Worm (Caenorhabditis elegans) whole organism, L4 larva: Measurements from ENCODE around the gene K01A2.6.

Experiments used
- F37D6.2 ChIP-seq: sonication (generic microtip); optimal IDR thresholded peaks from 2 replicates; lab custom pipeline; 2016; ENCODE audit warnings: mild to moderate bottlenecking, missing genetic modification characterization, missing compliant biosample characterization
- F44E2.7 ChIP-seq: fragments of 200-800 bp; sonication (Bioruptor generic); IDR thresholded peaks from 2 replicates; pipeline ENCODE4 v2.1.2; 2022; ENCODE audit warnings: missing genetic modification characterization, missing compliant biosample characterization
- F49E8.2 ChIP-seq: sonication (generic microtip); optimal IDR thresholded peaks from 2 replicates; lab custom pipeline; 2016; ENCODE audit warnings: missing compliant biosample characterization, mild to moderate bottlenecking, missing genetic modification characterization, borderline replicate concordance
- R02D3.7 ChIP-seq: fragments of 150-350 bp; sonication (generic microtip); optimal IDR thresholded peaks from 3 replicates; lab custom pipeline; 2014; ENCODE audit warnings: missing biosample characterization, missing genetic modification characterization
- T26A8.4 ChIP-seq: fragments of 200-800 bp; sonication (Bioruptor generic); IDR thresholded peaks from 2 replicates; pipeline ENCODE4 v1.3.6; 2022; ENCODE audit warnings: missing genetic modification characterization, missing compliant biosample characterization
- Y105C5A.15 ChIP-seq: fragments of 200-800 bp; sonication (Bioruptor generic); IDR thresholded peaks from 2 replicates; pipeline ENCODE4 v1.3.6; 2022; ENCODE audit warnings: missing genetic modification characterization, missing compliant biosample characterization
- Y48G9A.11 ChIP-seq: fragments of 200-800 bp; sonication (Bioruptor generic); IDR thresholded peaks from 2 replicates; pipeline ENCODE4 v1.3.6; 2022; ENCODE audit warnings: missing genetic modification reagents, missing genetic modification characterization, missing compliant biosample characterization
- aha-1 ChIP-seq: fragments of 150-350 bp; peaks from one replicate; lab custom pipeline; 2014; ENCODE audit warnings: missing biosample characterization, missing genetic modification characterization
- aly-2 ChIP-seq: sonication (generic microtip); optimal IDR thresholded peaks from 2 replicates; lab custom pipeline; 2018; ENCODE audit warnings: missing biosample characterization, missing genetic modification characterization
- ceh-28 ChIP-seq: fragments of 150-350 bp; optimal IDR thresholded peaks from 2 replicates; lab custom pipeline; 2014; ENCODE audit warnings: missing biosample characterization, missing genetic modification reagents, missing genetic modification characterization
- ceh-44 ChIP-seq: fragments of 200-800 bp; sonication (Bioruptor generic); IDR thresholded peaks from 2 replicates; pipeline ENCODE4 v1.3.6; 2022; ENCODE audit warnings: missing genetic modification reagents, missing genetic modification characterization, missing compliant biosample characterization
- ces-1 ChIP-seq: fragments of 150-350 bp; sonication (generic microtip); optimal IDR thresholded peaks from 4 replicates; lab custom pipeline; 2014; ENCODE audit warnings: missing biosample characterization, missing genetic modification reagents, missing genetic modification characterization
- cey-2 ChIP-seq: sonication (generic microtip); optimal IDR thresholded peaks from 3 replicates; lab custom pipeline; 2017; ENCODE audit warnings: missing genetic modification characterization, mild to moderate bottlenecking, missing compliant biosample characterization, antibody characterized with exemption, borderline replicate concordance; ENCODE audit not compliant: insufficient read depth
- ctbp-1 ChIP-seq: fragments of 200-800 bp; sonication (Bioruptor generic); IDR thresholded peaks from 2 replicates; pipeline ENCODE4 v1.3.6; 2022; ENCODE audit warnings: missing genetic modification reagents, missing genetic modification characterization, missing compliant biosample characterization
- daf-8 ChIP-seq: fragments of 200-800 bp; sonication (Bioruptor generic); IDR thresholded peaks from 2 replicates; pipeline ENCODE4 v1.3.6; 2022; ENCODE audit warnings: missing genetic modification characterization, missing compliant biosample characterization
- dmd-6 ChIP-seq: fragments of 200-800 bp; sonication (Bioruptor generic); IDR thresholded peaks from 2 replicates; pipeline ENCODE4 v1.3.6; 2022; ENCODE audit warnings: missing genetic modification reagents, missing genetic modification characterization, missing compliant biosample characterization
- dmd-9 ChIP-seq: fragments of 200-800 bp; sonication (Bioruptor generic); IDR thresholded peaks from 2 replicates; pipeline ENCODE4 v1.3.6; 2022; ENCODE audit warnings: missing genetic modification reagents, missing genetic modification characterization, missing compliant biosample characterization
- dpl-1 ChIP-seq: fragments of 150-350 bp; optimal IDR thresholded peaks from 2 replicates; lab custom pipeline; 2014; ENCODE audit warnings: missing biosample characterization, missing genetic modification reagents, missing genetic modification characterization
- egl-43 ChIP-seq: fragments of 200-800 bp; sonication (Bioruptor generic); IDR thresholded peaks from 2 replicates; pipeline ENCODE4 v1.3.6; 2022; ENCODE audit warnings: missing genetic modification reagents, missing genetic modification characterization, missing compliant biosample characterization
- hif-1 ChIP-seq, 2 experiments: sonication (generic microtip); optimal IDR thresholded peaks; 2 replicates each; lab custom pipeline; 2016 to 2017; ENCODE audit warnings: missing compliant biosample characterization in 2 of 2, missing genetic modification characterization in 2 of 2, missing genetic modification reagents in 2 of 2, missing genotype in 2 of 2, mild to moderate bottlenecking in 1 of 2
- hlh-30 ChIP-seq: sonication (generic microtip); optimal IDR thresholded peaks from 2 replicates; lab custom pipeline; 2017; ENCODE audit warnings: antibody characterized with exemption, mild to moderate bottlenecking, missing genetic modification characterization, missing compliant biosample characterization; ENCODE audit not compliant: insufficient read depth
- hmg-1.1 ChIP-seq: fragments of 200-800 bp; sonication (Bioruptor generic); IDR thresholded peaks from 2 replicates; pipeline ENCODE4 v1.3.6; 2022; ENCODE audit warnings: missing genetic modification reagents, missing genetic modification characterization, missing compliant biosample characterization
- lin-1 ChIP-seq: fragments of 200-800 bp; sonication (Bioruptor generic); IDR thresholded peaks from 2 replicates; pipeline ENCODE4 v1.3.6; 2022; ENCODE audit warnings: missing genetic modification reagents, missing genetic modification characterization, missing compliant biosample characterization
- lin-13 ChIP-seq: fragments of 150-350 bp; optimal IDR thresholded peaks from 2 replicates; lab custom pipeline; 2014; ENCODE audit warnings: missing biosample characterization, missing genetic modification reagents, missing genetic modification characterization
- lin-29 ChIP-seq: fragments of 200-800 bp; sonication (Bioruptor generic); IDR thresholded peaks from 2 replicates; pipeline ENCODE4 v1.3.6; 2022; ENCODE audit warnings: missing genetic modification reagents, missing genetic modification characterization, missing compliant biosample characterization
- lin-38 ChIP-seq: fragments of 200-800 bp; sonication (Bioruptor generic); IDR thresholded peaks from 2 replicates; pipeline ENCODE4 v1.3.6; 2022; ENCODE audit warnings: missing genetic modification reagents, missing genetic modification characterization, missing compliant biosample characterization
- lsy-2 ChIP-seq, 2 experiments: fragments of 150-350 bp in 1 of 2; sonication (generic microtip) in 1 of 2; optimal IDR thresholded peaks; 2 replicates each; lab custom pipeline; 2014 to 2017; ENCODE audit warnings: missing biosample characterization in 2 of 2, missing genetic modification characterization in 2 of 2
- mdl-1 ChIP-seq, 2 experiments: fragments of 150-350 bp in 1 of 2; sonication (generic microtip) in 1 of 2; optimal IDR thresholded peaks; 2 replicates each; lab custom pipeline; 2014 to 2017; ENCODE audit warnings: missing biosample characterization in 2 of 2, missing genetic modification characterization in 2 of 2
- mep-1 ChIP-seq: fragments of 150-350 bp; sonication (generic microtip); optimal IDR thresholded peaks from 3 replicates; lab custom pipeline; 2014; ENCODE audit warnings: missing biosample characterization, missing genetic modification characterization
- mxl-2 ChIP-seq: fragments of 200-800 bp; sonication (Bioruptor generic); conservative IDR thresholded peaks from 2 replicates; pipeline ENCODE4 v1.3.6; 2022; ENCODE audit warnings: missing genetic modification reagents, missing genetic modification characterization, missing compliant biosample characterization
- nhr-10 ChIP-seq: fragments of 150-350 bp; optimal IDR thresholded peaks from 2 replicates; lab custom pipeline; 2014; ENCODE audit warnings: missing biosample characterization, missing genetic modification characterization
- nhr-102 ChIP-seq: sonication (generic microtip); optimal IDR thresholded peaks from 2 replicates; lab custom pipeline; 2016; ENCODE audit warnings: mild to moderate bottlenecking, missing genetic modification characterization, moderate library complexity, missing compliant biosample characterization
- nhr-11 ChIP-seq: fragments of 150-350 bp; optimal IDR thresholded peaks from 2 replicates; lab custom pipeline; 2014; ENCODE audit warnings: missing biosample characterization, missing genetic modification characterization
- nhr-28 ChIP-seq: fragments of 150-350 bp; optimal IDR thresholded peaks from 2 replicates; lab custom pipeline; 2014; ENCODE audit warnings: missing biosample characterization, missing genetic modification characterization
- nhr-42 ChIP-seq: fragments of 200-800 bp; sonication (Bioruptor generic); IDR thresholded peaks from 2 replicates; pipeline ENCODE4 v1.3.6; 2022; ENCODE audit warnings: missing genetic modification characterization, missing compliant biosample characterization
- nhr-76 ChIP-seq: fragments of 150-350 bp; optimal IDR thresholded peaks from 2 replicates; lab custom pipeline; 2014; ENCODE audit warnings: missing biosample characterization, missing genetic modification characterization
- php-3 ChIP-seq: fragments of 200-800 bp; sonication (Bioruptor generic); IDR thresholded peaks from 2 replicates; pipeline ENCODE4 v1.3.6; 2022; ENCODE audit warnings: missing genetic modification reagents, missing genetic modification characterization, missing compliant biosample characterization
- skn-1 ChIP-seq: fragments of 150-350 bp; optimal IDR thresholded peaks from 2 replicates; lab custom pipeline; 2014; ENCODE audit warnings: missing biosample characterization, missing genetic modification characterization
- tag-97 ChIP-seq: fragments of 200-800 bp; sonication (Bioruptor generic); IDR thresholded peaks from 2 replicates; pipeline ENCODE4 v1.3.6; 2022; ENCODE audit warnings: missing genetic modification characterization, missing compliant biosample characterization
- unc-39 ChIP-seq: sonication (generic microtip); optimal IDR thresholded peaks from 2 replicates; lab custom pipeline; 2017; ENCODE audit warnings: missing biosample characterization, missing genetic modification characterization
- vab-7 ChIP-seq: fragments of 200-800 bp; sonication (Bioruptor generic); IDR thresholded peaks from 2 replicates; pipeline ENCODE4 v1.3.6; 2022; ENCODE audit warnings: missing genetic modification reagents, missing genetic modification characterization, missing compliant biosample characterization
- zag-1 ChIP-seq: fragments of 150-350 bp; optimal IDR thresholded peaks from 2 replicates; lab custom pipeline; 2014; ENCODE audit warnings: missing biosample characterization, missing genetic modification characterization
- zip-11 ChIP-seq: fragments of 200-800 bp; sonication (Bioruptor generic); IDR thresholded peaks from 2 replicates; pipeline ENCODE4 v1.3.6; 2022; ENCODE audit warnings: missing genetic modification characterization, missing compliant biosample characterization
- zip-2 ChIP-seq: fragments of 150-350 bp; optimal IDR thresholded peaks from 2 replicates; lab custom pipeline; 2014; ENCODE audit warnings: missing biosample characterization, missing genetic modification characterization
- ztf-11 ChIP-seq: fragments of 150-350 bp; optimal IDR thresholded peaks from 2 replicates; lab custom pipeline; 2014; ENCODE audit warnings: missing biosample characterization, missing genetic modification characterization

K01A2.6 gene

ce11 chrII:282483-282882, 17.3 kb upstream of the K01A2.6 start, which contains the start of gene trul-1:
Gene trul-1, minus strand, starts transcription at chrII:282583.
- TF ChIP-seq F44E2.7 (GFP tag; lab: Robert Waterston, UW) = no peak
- no peak for TF ChIP-seq dmd-9 (GFP tag; lab: Robert Waterston, UW)
- TF ChIP-seq skn-1 (tag; lab: Kevin White, UChicago) = no peak
- no peak for TF ChIP-seq lin-38
- TF ChIP-seq dpl-1 (GFP tag; lab: Kevin White, UChicago) = no peak
- no peak for TF ChIP-seq cey-2 (tag; lab: Kevin White, UChicago)
- no peak for TF ChIP-seq tag-97 (GFP tag; lab: Robert Waterston, UW)
- TF ChIP-seq unc-39 (tag; lab: Kevin White, UChicago) = no peak
- TF ChIP-seq lin-1 = no peak
- TF ChIP-seq nhr-102 (tag; lab: Kevin White, UChicago) = no peak
- no peak for TF ChIP-seq ceh-44 (GFP tag; lab: Robert Waterston, UW)
- TF ChIP-seq php-3 (GFP tag; lab: Robert Waterston, UW) = no peak

ce11 chrII:283594-283993, 16.2 kb upstream of the K01A2.6 start, which contains the start of gene B0432.9:
Gene B0432.9, minus strand, starts transcription at chrII:283694.
- no peak for TF ChIP-seq zip-11 (GFP tag; lab: Robert Waterston, UW)
- TF ChIP-seq egl-43 (GFP tag; lab: Robert Waterston, UW) = no peak
- no peak for TF ChIP-seq nhr-76 (tag; lab: Kevin White, UChicago)
- TF ChIP-seq ces-1 (GFP tag; lab: Kevin White, UChicago) = no peak
- TF ChIP-seq R02D3.7 = no peak
- no peak for TF ChIP-seq vab-7 (GFP tag; lab: Robert Waterston, UW)
- no peak for TF ChIP-seq ceh-28
- no peak for TF ChIP-seq hif-1 (tag; optimal IDR thresholded peaks at IDR 0.05; lab: Kevin White, UChicago)
- TF ChIP-seq, all 104 proteins: peak for 0

ce11 chrII:285627-286550, 13.9 kb upstream of the K01A2.6 start, which contains the start of gene B0432.10:
Gene B0432.10, minus strand, starts transcription at chrII:286275.
- TF ChIP-seq F49E8.2 (tag; lab: Kevin White, UChicago) = no peak
- TF ChIP-seq ctbp-1 (GFP tag; lab: Robert Waterston, UW) = no peak
- TF ChIP-seq nhr-102 (tag; lab: Kevin White, UChicago) = peak; percentile 33
- TF ChIP-seq nhr-42 (GFP tag; lab: Robert Waterston, UW) = no peak
- TF ChIP-seq lsy-2 (tag; optimal IDR thresholded peaks at IDR 0.05; lab: Kevin White, UChicago) = peak in 1 of 2 experiments; percentile 91
- no peak for TF ChIP-seq aly-2 (tag; lab: Kevin White, UChicago)
- TF ChIP-seq nhr-10 (tag; lab: Kevin White, UChicago) = no peak
- TF ChIP-seq zip-2 (tag; lab: Kevin White, UChicago) = no peak
- TF ChIP-seq mxl-2 (GFP tag; lab: Robert Waterston, UW) = no peak
- TF ChIP-seq ztf-11 (tag; lab: Kevin White, UChicago) = no peak
- peak; percentile 46 for TF ChIP-seq F37D6.2 (tag; lab: Kevin White, UChicago)
- TF ChIP-seq lin-29 = no peak
- peak; percentile 62 for TF ChIP-seq lin-13 (GFP tag; lab: Kevin White, UChicago)
- no peak for TF ChIP-seq tag-97 (GFP tag; lab: Robert Waterston, UW)
- no peak for TF ChIP-seq zip-11 (GFP tag; lab: Robert Waterston, UW)
- no peak for TF ChIP-seq skn-1 (tag; lab: Kevin White, UChicago)
- peak; percentile 71 for TF ChIP-seq dmd-6 (GFP tag; lab: Robert Waterston, UW)
- TF ChIP-seq mep-1 (tag; lab: Kevin White, UChicago) = peak; percentile 79
- TF ChIP-seq Y105C5A.15 (GFP tag; lab: Robert Waterston, UW) = no peak
- TF ChIP-seq zag-1 (tag; lab: Kevin White, UChicago) = no peak
- peak; percentile 69; the same call in 1 of the 2 replicates for TF ChIP-seq T26A8.4
- TF ChIP-seq Y48G9A.11 (GFP tag; lab: Robert Waterston, UW) = no peak
- peak; percentile 25 for TF ChIP-seq nhr-11 (tag; lab: Kevin White, UChicago)
- TF ChIP-seq lin-38 = peak; percentile 86
- peak in 1 of 2 experiments; percentile 7 for TF ChIP-seq hif-1 (tag; optimal IDR thresholded peaks at IDR 0.05; lab: Kevin White, UChicago)
- peak; percentile 65 for TF ChIP-seq hlh-30 (tag; lab: Kevin White, UChicago)
- no peak for TF ChIP-seq daf-8 (GFP tag; lab: Robert Waterston, UW)
- peak; percentile 95 for TF ChIP-seq aha-1
- peak; percentile 96 for TF ChIP-seq dpl-1 (GFP tag; lab: Kevin White, UChicago)
- no peak for TF ChIP-seq mdl-1 (tag; optimal IDR thresholded peaks at IDR 0.05; lab: Kevin White, UChicago)
- peak; percentile 57 for TF ChIP-seq nhr-28 (tag; lab: Kevin White, UChicago)
- peak; percentile 42; the same call in 1 of the 2 replicates for TF ChIP-seq hmg-1.1
